Fruit fly (Drosophila melanogaster) whole organism, wandering third instar larva: ENCODE data around the gene Mkk4.

ENCODE experiments used
- Abd-B ChIP-seq: fragments of >200 bp; optimal IDR thresholded peaks from 2 replicates; lab custom pipeline; 2017; ENCODE audit warnings: missing biosample characterization, missing genetic modification characterization
- CG32264 ChIP-seq: fragments of 200-800 bp; sonication (Bioruptor generic); optimal IDR thresholded peaks from 2 replicates; lab custom pipeline; 2016; ENCODE audit warnings: missing biosample characterization, missing genetic modification characterization
- CG9705 ChIP-seq: fragments of 200-800 bp; sonication (Bioruptor generic); optimal IDR thresholded peaks from 2 replicates; lab custom pipeline; 2018; ENCODE audit warnings: missing biosample characterization, mild to moderate bottlenecking, missing genetic modification characterization
- CrebA ChIP-seq: fragments of 200-800 bp; sonication (Bioruptor generic); optimal IDR thresholded peaks from 2 replicates; lab custom pipeline; 2016; ENCODE audit warnings: missing biosample characterization, mild to moderate bottlenecking, missing genetic modification characterization, borderline replicate concordance
- Dfd ChIP-seq: fragments of >200 bp; optimal IDR thresholded peaks from 2 replicates; lab custom pipeline; 2017; ENCODE audit warnings: missing biosample characterization, missing genetic modification characterization
- Dif ChIP-seq: fragments of 200-275, 200-300 bp; sonication (Bioruptor generic); optimal IDR thresholded peaks from 2 replicates; lab custom pipeline; 2018; ENCODE audit warnings: missing biosample characterization, missing genetic modification characterization; ENCODE audit not compliant: partially characterized antibody
- GATAd ChIP-seq: sonication (Bioruptor generic); optimal IDR thresholded peaks from 2 replicates; lab custom pipeline; 2016; ENCODE audit warnings: missing biosample characterization, missing genetic modification characterization
- HLH106 ChIP-seq: fragments of 200-800 bp; optimal IDR thresholded peaks from 3 replicates; lab custom pipeline; 2019; ENCODE audit warnings: missing biosample characterization, mild to moderate bottlenecking, missing genetic modification characterization, moderate library complexity
- Hnf4 ChIP-seq: fragments of 200-800 bp; sonication (Bioruptor generic); optimal IDR thresholded peaks from 2 replicates; lab custom pipeline; 2016; ENCODE audit warnings: missing biosample characterization, mild to moderate bottlenecking, missing genetic modification characterization
- Hr78 ChIP-seq: fragments of >200 bp; optimal IDR thresholded peaks from 2 replicates; lab custom pipeline; 2017; ENCODE audit warnings: missing biosample characterization, missing genetic modification characterization
- Hr83 ChIP-seq: fragments of 200-300 bp; sonication (Bioruptor generic); optimal IDR thresholded peaks from 2 replicates; lab custom pipeline; 2016; ENCODE audit warnings: missing biosample characterization, mild to moderate bottlenecking, missing genetic modification characterization, moderate library complexity; ENCODE audit not compliant: poor library complexity, severe bottlenecking
- Jra ChIP-seq: sonication (Bioruptor generic); optimal IDR thresholded peaks from 2 replicates; lab custom pipeline; 2016; ENCODE audit warnings: missing biosample characterization, missing genetic modification characterization
- Mio ChIP-seq: sonication (Bioruptor generic); optimal IDR thresholded peaks from 2 replicates; lab custom pipeline; 2016; ENCODE audit warnings: missing biosample characterization, missing genetic modification characterization
- Myc ChIP-seq: fragments of >200 bp; optimal IDR thresholded peaks from 2 replicates; lab custom pipeline; 2017
- N ChIP-seq: fragments of >200 bp; optimal IDR thresholded peaks from 2 replicates; lab custom pipeline; 2018; ENCODE audit warnings: missing biosample characterization, missing external identifiers, missing genetic modification characterization
- OdsH ChIP-seq: fragments of 200-800 bp; sonication (Bioruptor generic); optimal IDR thresholded peaks from 2 replicates; lab custom pipeline; 2016; ENCODE audit warnings: missing biosample characterization, mild to moderate bottlenecking, missing genetic modification characterization
- Rel ChIP-seq, 2 experiments: fragments of 200-800 bp; sonication (Bioruptor generic) in 1 of 2; optimal IDR thresholded peaks; 2 replicates in 1 of 2; 3 replicates in 1 of 2; lab custom pipeline; 2016 to 2019; ENCODE audit warnings: mild to moderate bottlenecking in 2 of 2, missing biosample characterization in 2 of 2, missing genetic modification characterization in 2 of 2, moderate library complexity in 1 of 2
- Sp1 ChIP-seq: fragments of 200-800 bp; sonication (Bioruptor generic); optimal IDR thresholded peaks from 3 replicates; lab custom pipeline; 2019; ENCODE audit warnings: missing biosample characterization, mild to moderate bottlenecking, missing genetic modification characterization, moderate library complexity
- Vsx2 ChIP-seq: fragments of 200-300, 225-300 bp; sonication (Bioruptor generic); optimal IDR thresholded peaks from 2 replicates; lab custom pipeline; 2018; ENCODE audit warnings: missing biosample characterization, missing genetic modification characterization; ENCODE audit not compliant: partially characterized antibody
- br ChIP-seq: fragments of 200-800 bp; sonication (Bioruptor generic); optimal IDR thresholded peaks from 2 replicates; lab custom pipeline; 2016; ENCODE audit warnings: missing biosample characterization, missing genetic modification characterization
- brk ChIP-seq: fragments of 200-800 bp; sonication (Bioruptor generic); optimal IDR thresholded peaks from 2 replicates; lab custom pipeline; 2016; ENCODE audit warnings: missing biosample characterization, mild to moderate bottlenecking, missing genetic modification characterization
- dl ChIP-seq, 2 experiments: fragments of 175-275, 200-275 bp in 1 of 2; fragments of 200-275 bp in 1 of 2; sonication (Bioruptor generic); optimal IDR thresholded peaks; lab custom pipeline; 2018; ENCODE audit warnings: mild to moderate bottlenecking in 2 of 2, missing biosample characterization in 2 of 2, missing genetic modification characterization in 2 of 2, moderate library complexity in 2 of 2; ENCODE audit not compliant: partially characterized antibody in 2 of 2, insufficient read depth in 1 of 2
- dmrt93B ChIP-seq: fragments of 200-800 bp; sonication (Bioruptor generic); optimal IDR thresholded peaks from 2 replicates; lab custom pipeline; 2018; ENCODE audit warnings: missing biosample characterization, mild to moderate bottlenecking, missing genetic modification characterization
- dsf ChIP-seq: sonication (Bioruptor generic); optimal IDR thresholded peaks from 2 replicates; lab custom pipeline; 2016; ENCODE audit warnings: missing biosample characterization, missing genetic modification characterization, borderline replicate concordance
- ey ChIP-seq: fragments of 200-800 bp; sonication (Bioruptor generic); optimal IDR thresholded peaks from 2 replicates; lab custom pipeline; 2016; ENCODE audit warnings: missing biosample characterization, missing genetic modification characterization
- foxo ChIP-seq, 2 experiments: fragments of 200-800 bp; sonication (Bioruptor generic); optimal IDR thresholded peaks; 2 replicates in 1 of 2; 3 replicates in 1 of 2; lab custom pipeline; 2016 to 2017; ENCODE audit warnings: missing biosample characterization in 2 of 2, missing genetic modification characterization in 2 of 2
- fru ChIP-seq: fragments of 200-800 bp; sonication (Bioruptor generic); optimal IDR thresholded peaks from 3 replicates; lab custom pipeline; 2016; ENCODE audit warnings: missing biosample characterization, mild to moderate bottlenecking, missing genetic modification characterization
- h ChIP-seq: fragments of 200-800 bp; sonication (Bioruptor generic); optimal IDR thresholded peaks from 3 replicates; lab custom pipeline; 2016; ENCODE audit warnings: missing biosample characterization, mild to moderate bottlenecking, missing genetic modification characterization
- jim ChIP-seq: fragments of 175-275, 200-325 bp; sonication (Bioruptor generic); optimal IDR thresholded peaks from 2 replicates; lab custom pipeline; 2016; ENCODE audit warnings: missing biosample characterization, mild to moderate bottlenecking, missing genetic modification characterization
- lola ChIP-seq: fragments of >200 bp; optimal IDR thresholded peaks from 2 replicates; lab custom pipeline; 2017; ENCODE audit warnings: missing biosample characterization, missing genetic modification characterization
- pan ChIP-seq: fragments of >200 bp; optimal IDR thresholded peaks from 2 replicates; lab custom pipeline; 2017
- psq ChIP-seq: fragments of 200-800 bp; sonication (Bioruptor generic); optimal IDR thresholded peaks from 3 replicates; lab custom pipeline; 2017; ENCODE audit warnings: missing biosample characterization, mild to moderate bottlenecking, missing genetic modification characterization, moderate library complexity
- rgr ChIP-seq: fragments of 200-800 bp; sonication (Bioruptor generic); optimal IDR thresholded peaks from 3 replicates; lab custom pipeline; 2016; ENCODE audit warnings: missing biosample characterization, mild to moderate bottlenecking, missing genetic modification characterization
- sage ChIP-seq: fragments of 200-800 bp; sonication (Bioruptor generic); optimal IDR thresholded peaks from 2 replicates; lab custom pipeline; 2016; ENCODE audit warnings: missing biosample characterization, mild to moderate bottlenecking, missing genetic modification characterization
- sv ChIP-seq: fragments of 200-800 bp; sonication (Bioruptor generic); optimal IDR thresholded peaks from 3 replicates; lab custom pipeline; 2016; ENCODE audit warnings: missing biosample characterization, missing genetic modification characterization
- tai ChIP-seq: sonication (Bioruptor generic); optimal IDR thresholded peaks from 2 replicates; lab custom pipeline; 2016; ENCODE audit warnings: missing biosample characterization, missing genetic modification characterization
- usp ChIP-seq: fragments of >200 bp; optimal IDR thresholded peaks from 2 replicates; lab custom pipeline; 2017; ENCODE audit warnings: missing biosample characterization, missing genetic modification characterization
- woc ChIP-seq: sonication (Bioruptor generic); optimal IDR thresholded peaks from 2 replicates; lab custom pipeline; 2016; ENCODE audit warnings: missing biosample characterization, mild to moderate bottlenecking, missing genetic modification characterization

The Mkk4 gene

DNA sequence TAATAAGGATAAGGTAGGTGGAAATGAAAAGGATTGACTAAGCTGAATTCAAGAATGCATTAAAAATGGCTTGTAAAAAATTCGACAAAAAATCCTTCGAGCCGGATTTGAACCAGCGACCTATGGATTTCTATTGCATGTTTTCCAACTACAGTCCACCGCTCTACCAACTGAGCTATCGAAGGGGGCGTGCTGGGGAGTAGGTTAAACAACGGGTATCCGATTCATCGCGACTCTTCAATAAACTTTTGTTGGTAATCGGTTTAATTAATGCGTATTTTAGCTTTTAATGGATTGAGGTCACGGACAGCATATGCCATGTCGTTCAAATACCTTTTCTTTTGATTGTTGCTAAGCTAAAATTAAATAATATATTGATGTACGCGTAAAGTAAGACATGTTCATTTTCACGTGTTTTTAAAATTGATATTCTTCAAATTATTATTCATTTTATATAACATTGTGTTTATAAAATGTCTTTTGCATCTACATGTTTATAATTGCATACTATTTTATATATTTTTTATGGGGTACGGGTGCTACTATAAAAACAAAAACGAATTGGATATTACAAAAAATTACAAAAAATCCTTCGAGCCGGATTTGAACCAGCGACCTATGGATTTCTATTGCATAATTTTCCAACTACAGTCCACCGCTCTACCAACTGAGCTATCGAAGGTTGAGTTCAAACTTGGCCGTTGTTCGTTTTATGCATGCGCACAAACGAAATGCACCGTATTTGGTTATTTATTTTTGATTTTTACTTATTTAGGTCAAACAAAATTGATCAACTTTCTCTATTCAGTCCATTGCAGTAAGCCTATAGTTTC lies 17.6 kb upstream of the Mkk4 start:
- TF ChIP-seq lola (GFP tag; lab: Kevin White, UChicago) (no peak), dl (GFP tag; optimal IDR thresholded peaks at IDR 0.05; lab: Kevin White, UChicago; ENCODE audit: insufficient read depth in 1 of 2, partially characterized antibody in 2 of 2) (peak in 1 of 2 experiments; percentile 4), fru (GFP tag; lab: Kevin White, UChicago) (no peak), Sp1 (no peak), brk (GFP tag; lab: Kevin White, UChicago) (no peak), CG9705 (no peak), woc (GFP tag; lab: Kevin White, UChicago) (no peak)

- TF ChIP-seq jim (GFP tag; lab: Kevin White, UChicago) (no peak), Mio (GFP tag; lab: Kevin White, UChicago) (no peak)
Measured at dm6 chr3R:8667568-8667967, 17.0 kb upstream of the Mkk4 start, which contains the start of gene CG8036. TSS of gene CG8036 (plus strand) at chr3R:8667868.

- TF ChIP-seq dsf (GFP tag; lab: Kevin White, UChicago) (no peak), h (no peak), Hr83 (no peak), usp (GFP tag; lab: Kevin White, UChicago) (no peak), Rel (GFP tag; optimal IDR thresholded peaks at IDR 0.05; lab: Kevin White, UChicago) (no peak), Rel (tag; optimal IDR thresholded peaks at IDR 0.05; lab: Kevin White, UChicago) (no peak)
Measured at dm6 chr3R:8664699-8665340, 14.2 kb upstream of the Mkk4 start.

DNA sequence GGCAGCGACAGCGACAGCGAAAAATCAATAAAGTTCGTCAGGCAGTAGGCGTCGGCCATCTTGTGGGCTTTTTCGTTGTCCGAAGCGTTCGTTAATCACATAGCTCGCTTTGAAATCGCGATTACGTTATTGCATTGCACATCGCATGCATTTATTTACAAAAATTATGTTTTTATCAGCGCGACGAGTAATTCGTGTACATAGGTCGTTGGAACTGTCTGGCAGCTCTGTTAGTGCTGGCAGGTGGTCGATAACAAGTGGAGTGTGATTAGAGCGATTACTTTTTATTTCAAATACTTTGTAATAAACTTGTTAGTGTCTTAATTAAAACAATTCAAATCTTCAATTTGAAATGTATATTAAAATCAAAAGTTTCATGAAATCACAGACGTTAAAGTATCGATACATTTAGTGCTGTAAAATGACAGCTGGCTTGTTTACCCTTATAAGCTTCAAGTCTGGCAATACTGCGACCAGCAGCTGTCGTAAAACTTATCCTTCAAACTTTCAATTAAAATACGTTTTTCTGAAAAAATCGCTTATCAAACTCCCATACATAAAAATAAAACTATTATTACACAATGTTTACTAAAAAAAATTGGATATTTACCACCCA lies 13.2 kb upstream of the Mkk4 start, which contains the start of gene CG8032:
Gene CG8032 (plus strand): TSS at position 448 of the 616 bp plus-strand sequence.
- TF ChIP-seq brk (GFP tag; lab: Kevin White, UChicago): peak; percentile 38
- no peak for TF ChIP-seq lola (GFP tag; lab: Kevin White, UChicago)
- TF ChIP-seq fru (GFP tag; lab: Kevin White, UChicago): peak; percentile 61
- TF ChIP-seq ey (GFP tag; lab: Kevin White, UChicago): peak; percentile 39
- peak; percentile 49 for TF ChIP-seq sv (GFP tag; lab: Kevin White, UChicago)
- TF ChIP-seq psq (GFP tag; lab: Kevin White, UChicago): peak; percentile 9
- TF ChIP-seq usp (GFP tag; lab: Kevin White, UChicago): no peak
- peak; percentile 8 for TF ChIP-seq dmrt93B
- TF ChIP-seq dsf (GFP tag; lab: Kevin White, UChicago): peak; percentile 21
- no peak for TF ChIP-seq Hr83
- no peak for TF ChIP-seq CG32264 (GFP tag; lab: Kevin White, UChicago)
- no peak for TF ChIP-seq dl (GFP tag; optimal IDR thresholded peaks at IDR 0.05; lab: Kevin White, UChicago; ENCODE audit: insufficient read depth in 1 of 2, partially characterized antibody in 2 of 2)
- TF ChIP-seq Jra: peak; percentile 83
- TF ChIP-seq sage (GFP tag; lab: Kevin White, UChicago): peak; percentile 40
- peak; percentile 79 for TF ChIP-seq h
- TF ChIP-seq Vsx2 (GFP tag; lab: Kevin White, UChicago): no peak
- peak; percentile 48 for TF ChIP-seq rgr (GFP tag; lab: Kevin White, UChicago)
- TF ChIP-seq CG9705: peak; percentile 21
- TF ChIP-seq jim (GFP tag; lab: Kevin White, UChicago): no peak
- TF ChIP-seq CrebA (GFP tag; lab: Kevin White, UChicago): no peak
- peak in 1 of 2 experiments; percentile 72 for TF ChIP-seq foxo (GFP tag; optimal IDR thresholded peaks at IDR 0.05; lab: Kevin White, UChicago)
- TF ChIP-seq OdsH (GFP tag; lab: Kevin White, UChicago): peak; percentile 24
- TF ChIP-seq Hnf4 (GFP tag; lab: Kevin White, UChicago): peak; percentile 75
- no peak for TF ChIP-seq Myc
- no peak for TF ChIP-seq tai (GFP tag; lab: Kevin White, UChicago)
- TF ChIP-seq Rel (GFP tag; optimal IDR thresholded peaks at IDR 0.05; lab: Kevin White, UChicago): no peak
- TF ChIP-seq Rel (tag; optimal IDR thresholded peaks at IDR 0.05; lab: Kevin White, UChicago): peak; percentile 44
- peak; percentile 45 for TF ChIP-seq woc (GFP tag; lab: Kevin White, UChicago)
- TF ChIP-seq Mio (GFP tag; lab: Kevin White, UChicago): no peak
- TF ChIP-seq pan (lab: Kevin White, UChicago): no peak
- no peak for TF ChIP-seq Abd-B (GFP tag; lab: Kevin White, UChicago)
- TF ChIP-seq Dif (GFP tag; lab: Kevin White, UChicago): no peak
- peak; percentile 52 for TF ChIP-seq HLH106
- TF ChIP-seq Sp1: peak; percentile 18
- TF ChIP-seq Dfd (GFP tag; lab: Kevin White, UChicago): no peak
- no peak for TF ChIP-seq GATAd
- peak; percentile 52 for TF ChIP-seq br
- no peak for TF ChIP-seq N (GFP tag; lab: Kevin White, UChicago)
- TF ChIP-seq Hr78 (GFP tag; lab: Kevin White, UChicago): no peak
